Worm (Caenorhabditis elegans) whole organism, mixed stage, embryonic: ENCODE measurements around the gene fbxa-184.

Source experiments
- bed-3 ChIP-seq: fragments of 200-800 bp; sonication (Bioruptor generic); optimal IDR thresholded peaks from 3 replicates; lab custom pipeline; 2018; ENCODE audit warnings: mild to moderate bottlenecking, missing genetic modification characterization, moderate library complexity, missing compliant biosample characterization
- blmp-1 ChIP-seq: fragments of 150-350 bp; optimal IDR thresholded peaks from 2 replicates; lab custom pipeline; 2014; ENCODE audit warnings: missing biosample characterization, missing genetic modification characterization
- ceh-39 ChIP-seq: fragments of 150-350 bp; optimal IDR thresholded peaks from 2 replicates; lab custom pipeline; 2014; ENCODE audit warnings: missing biosample characterization, missing genetic modification characterization
- ceh-43 ChIP-seq: fragments of 200-800 bp; sonication (Bioruptor generic); optimal IDR thresholded peaks from 2 replicates; lab custom pipeline; 2018; ENCODE audit warnings: mild to moderate bottlenecking, missing genetic modification characterization, moderate library complexity, missing compliant biosample characterization
- ceh-83 ChIP-seq: fragments of 200-800 bp; sonication (Bioruptor generic); optimal IDR thresholded peaks from 2 replicates; lab custom pipeline; 2018; ENCODE audit warnings: mild to moderate bottlenecking, missing genetic modification characterization, missing compliant biosample characterization
- ces-1 ChIP-seq: fragments of 150-350 bp; optimal IDR thresholded peaks from 2 replicates; lab custom pipeline; 2014; ENCODE audit warnings: missing biosample characterization, missing genetic modification reagents, missing genetic modification characterization
- elt-1 ChIP-seq: sonication (generic microtip); optimal IDR thresholded peaks from 2 replicates; lab custom pipeline; 2017; ENCODE audit warnings: missing genetic modification characterization, mild to moderate bottlenecking, missing compliant biosample characterization, antibody characterized with exemption, moderate library complexity, borderline replicate concordance; ENCODE audit not compliant: insufficient read depth
- flh-1 ChIP-seq: fragments of 200-800 bp; sonication (Bioruptor generic); optimal IDR thresholded peaks from 2 replicates; lab custom pipeline; 2018; ENCODE audit warnings: mild to moderate bottlenecking, missing genetic modification characterization, moderate library complexity, missing compliant biosample characterization
- ham-2 ChIP-seq: fragments of 200-800 bp; sonication (Bioruptor generic); optimal IDR thresholded peaks from 2 replicates; lab custom pipeline; 2018; ENCODE audit warnings: mild to moderate bottlenecking, missing genetic modification characterization, missing compliant biosample characterization
- lin-13 ChIP-seq: fragments of 150-350 bp; optimal IDR thresholded peaks from 2 replicates; lab custom pipeline; 2014; ENCODE audit warnings: missing biosample characterization, missing genetic modification characterization
- lin-32 ChIP-seq: fragments of 200-800 bp; sonication (Bioruptor generic); optimal IDR thresholded peaks from 2 replicates; lab custom pipeline; 2018; ENCODE audit warnings: mild to moderate bottlenecking, missing genetic modification characterization, missing compliant biosample characterization
- lsy-2 ChIP-seq: fragments of 150-350 bp; optimal IDR thresholded peaks from 2 replicates; lab custom pipeline; 2014; ENCODE audit warnings: missing biosample characterization, missing genetic modification characterization
- mls-2 ChIP-seq: sonication (generic microtip); optimal IDR thresholded peaks from 2 replicates; lab custom pipeline; 2016; ENCODE audit warnings: mild to moderate bottlenecking, missing genetic modification characterization, moderate library complexity, missing compliant biosample characterization
- nhr-12 ChIP-seq: fragments of 150-350 bp; optimal IDR thresholded peaks from 2 replicates; lab custom pipeline; 2014; ENCODE audit warnings: missing biosample characterization, missing genetic modification characterization
- nhr-2 ChIP-seq: fragments of 150-350 bp; optimal IDR thresholded peaks from 2 replicates; lab custom pipeline; 2014; ENCODE audit warnings: missing biosample characterization, missing genetic modification characterization
- nhr-237 ChIP-seq: fragments of 150-350 bp; optimal IDR thresholded peaks from 2 replicates; lab custom pipeline; 2014; ENCODE audit warnings: missing biosample characterization, missing genetic modification characterization
- nhr-28 ChIP-seq: fragments of 150-350 bp; optimal IDR thresholded peaks from 2 replicates; lab custom pipeline; 2014; ENCODE audit warnings: missing biosample characterization, missing genetic modification characterization
- nhr-76 ChIP-seq: sonication (generic microtip); optimal IDR thresholded peaks from 2 replicates; lab custom pipeline; 2017; ENCODE audit warnings: missing biosample characterization, missing genetic modification characterization
- pha-4 ChIP-seq: fragments of 150-350 bp; optimal IDR thresholded peaks from 2 replicates; lab custom pipeline; 2018; ENCODE audit warnings: missing biosample characterization, missing genetic modification reagents, missing genetic modification characterization
- sem-2 ChIP-seq: fragments of 200-800 bp; sonication (Bioruptor generic); optimal IDR thresholded peaks from 2 replicates; lab custom pipeline; 2018; ENCODE audit warnings: mild to moderate bottlenecking, missing genetic modification characterization, missing compliant biosample characterization
- snpc-4 ChIP-seq: fragments of 150-350 bp; optimal IDR thresholded peaks from 2 replicates; lab custom pipeline; 2014; ENCODE audit warnings: missing biosample characterization, missing genetic modification characterization
- tbx-8 ChIP-seq: fragments of 200-800 bp; sonication (Bioruptor generic); optimal IDR thresholded peaks from 2 replicates; lab custom pipeline; 2018; ENCODE audit warnings: mild to moderate bottlenecking, missing genetic modification characterization, moderate library complexity, missing compliant biosample characterization
- unc-120 ChIP-seq: sonication (generic microtip); optimal IDR thresholded peaks from 2 replicates; lab custom pipeline; 2017; ENCODE audit warnings: missing genetic modification characterization, missing compliant biosample characterization; ENCODE audit not compliant: poor library complexity, severe bottlenecking
- unc-39 ChIP-seq: fragments of 150-350 bp; optimal IDR thresholded peaks from 2 replicates; lab custom pipeline; 2014; ENCODE audit warnings: missing biosample characterization, missing genetic modification characterization
- unc-62 ChIP-seq: fragments of 150-350 bp; optimal IDR thresholded peaks from 2 replicates; lab custom pipeline; 2014; ENCODE audit warnings: missing biosample characterization, missing genetic modification reagents, missing genetic modification characterization
- zip-8 ChIP-seq: fragments of 150-350 bp; optimal IDR thresholded peaks from 2 replicates; lab custom pipeline; 2014; ENCODE audit warnings: missing biosample characterization, missing genetic modification characterization
- ztf-11 ChIP-seq: fragments of 150-350 bp; optimal IDR thresholded peaks from 2 replicates; lab custom pipeline; 2014; ENCODE audit warnings: missing biosample characterization, missing genetic modification characterization

The fbxa-184 gene

DNA sequence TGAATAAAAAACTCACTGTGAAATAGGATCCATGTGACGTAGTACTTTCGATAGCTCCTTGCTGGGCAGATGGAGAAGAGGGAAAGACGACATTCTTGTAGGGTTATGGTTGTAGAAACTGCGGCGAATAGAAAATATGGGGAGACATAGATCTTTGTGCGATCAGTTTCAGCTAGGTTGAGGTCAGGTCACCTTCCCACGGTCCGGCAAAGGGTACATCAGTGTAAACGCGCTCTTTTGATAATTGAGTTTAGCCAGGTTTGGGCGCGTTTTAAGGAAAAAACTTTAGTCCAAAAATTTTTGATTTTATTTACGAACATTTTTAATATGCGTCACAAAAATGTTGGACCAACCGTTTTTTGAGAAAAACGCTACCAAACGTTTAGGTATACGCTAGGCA, 46.0 kb downstream of the fbxa-184 start, which contains the start of gene F36H5.17:
TSS of gene F36H5.17 (minus strand) at position 101 of the 400 bp plus-strand sequence.
- TF ChIP-seq unc-39 (tag; lab: Kevin White, UChicago): no peak
- TF ChIP-seq blmp-1: no peak
- no peak for TF ChIP-seq elt-1 (tag; lab: Kevin White, UChicago)
- no peak for TF ChIP-seq unc-120 (tag; lab: Kevin White, UChicago)
- no peak for TF ChIP-seq nhr-28 (tag; lab: Kevin White, UChicago)
- TF ChIP-seq ceh-83 (GFP tag; lab: Kevin White, UChicago): no peak
- TF ChIP-seq lin-13 (tag; lab: Kevin White, UChicago): no peak

DNA sequence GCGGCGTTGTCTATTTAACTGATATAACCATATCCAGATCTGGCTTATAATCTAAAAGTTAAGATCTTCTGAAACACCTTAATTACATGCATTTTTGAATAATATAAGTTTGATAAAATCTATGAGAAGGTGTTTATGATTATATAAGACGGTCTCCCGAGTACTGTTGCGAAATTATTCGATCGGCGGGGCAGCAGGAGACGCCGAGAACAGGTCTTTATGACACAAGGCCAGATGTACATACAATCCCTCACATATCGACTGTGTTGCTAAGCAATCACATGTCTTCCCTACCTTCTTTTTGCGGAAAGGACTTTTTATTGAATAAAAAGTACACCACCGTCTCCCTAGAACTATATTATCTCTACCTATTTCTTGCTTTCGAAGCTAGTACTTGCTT, 46.5 kb downstream of the fbxa-184 start, which contains the start of gene fbxb-53:
TSS of gene fbxb-53 (plus strand) at position 301 of the 400 bp plus-strand sequence.
- TF ChIP-seq sem-2 (GFP tag; lab: Kevin White, UChicago) (no peak), elt-1 (tag; lab: Kevin White, UChicago) (peak; percentile 44)
- TF ChIP-seq, all 35 proteins: peak for 1

ce11 chrII:1757033-1757432, 47.0 kb downstream of the fbxa-184 start, which contains the start of gene F36H5.10:
F36H5.10 (plus strand) TSS chrII:1757333.
- no peak for TF ChIP-seq lsy-2 (tag; lab: Kevin White, UChicago)
- TF ChIP-seq zip-8 (tag; lab: Kevin White, UChicago): peak; percentile 19
- no peak for TF ChIP-seq ceh-43 (GFP tag; lab: Kevin White, UChicago)
- no peak for TF ChIP-seq bed-3 (GFP tag; lab: Kevin White, UChicago)
- TF ChIP-seq pha-4 (tag; lab: Kevin White, UChicago): no peak
- no peak for TF ChIP-seq mls-2 (tag; lab: Kevin White, UChicago)
- TF ChIP-seq nhr-237: no peak

ce11 chrII:1759602-1760001, 49.5 kb downstream of the fbxa-184 start, which contains the start of gene F36H5.18:
F36H5.18 (plus strand) TSS chrII:1759902.
- no peak for TF ChIP-seq ceh-43 (GFP tag; lab: Kevin White, UChicago)
- TF ChIP-seq lin-32 (GFP tag; lab: Kevin White, UChicago): no peak
- no peak for TF ChIP-seq ces-1 (GFP tag; lab: Kevin White, UChicago)
- TF ChIP-seq unc-39 (tag; lab: Kevin White, UChicago): no peak
- TF ChIP-seq nhr-76 (tag; lab: Kevin White, UChicago): no peak
- no peak for TF ChIP-seq sem-2 (GFP tag; lab: Kevin White, UChicago)
- no peak for TF ChIP-seq nhr-28 (tag; lab: Kevin White, UChicago)
- no peak for TF ChIP-seq ztf-11
- TF ChIP-seq flh-1 (GFP tag; lab: Kevin White, UChicago): no peak
- TF ChIP-seq tbx-8 (GFP tag; lab: Kevin White, UChicago): no peak
- TF ChIP-seq nhr-2: no peak
- no peak for TF ChIP-seq ceh-39
- TF ChIP-seq ceh-83 (GFP tag; lab: Kevin White, UChicago): no peak
- no peak for TF ChIP-seq ham-2 (GFP tag; lab: Kevin White, UChicago)
- TF ChIP-seq nhr-12 (tag; lab: Kevin White, UChicago): no peak
- no peak for TF ChIP-seq blmp-1
- TF ChIP-seq snpc-4 (tag; lab: Kevin White, UChicago): no peak
- TF ChIP-seq unc-62 (GFP tag; lab: Kevin White, UChicago): no peak
